Fruit fly (Drosophila melanogaster): ENCODE results near the gene mab-21.

mab-21 gene

DNA sequence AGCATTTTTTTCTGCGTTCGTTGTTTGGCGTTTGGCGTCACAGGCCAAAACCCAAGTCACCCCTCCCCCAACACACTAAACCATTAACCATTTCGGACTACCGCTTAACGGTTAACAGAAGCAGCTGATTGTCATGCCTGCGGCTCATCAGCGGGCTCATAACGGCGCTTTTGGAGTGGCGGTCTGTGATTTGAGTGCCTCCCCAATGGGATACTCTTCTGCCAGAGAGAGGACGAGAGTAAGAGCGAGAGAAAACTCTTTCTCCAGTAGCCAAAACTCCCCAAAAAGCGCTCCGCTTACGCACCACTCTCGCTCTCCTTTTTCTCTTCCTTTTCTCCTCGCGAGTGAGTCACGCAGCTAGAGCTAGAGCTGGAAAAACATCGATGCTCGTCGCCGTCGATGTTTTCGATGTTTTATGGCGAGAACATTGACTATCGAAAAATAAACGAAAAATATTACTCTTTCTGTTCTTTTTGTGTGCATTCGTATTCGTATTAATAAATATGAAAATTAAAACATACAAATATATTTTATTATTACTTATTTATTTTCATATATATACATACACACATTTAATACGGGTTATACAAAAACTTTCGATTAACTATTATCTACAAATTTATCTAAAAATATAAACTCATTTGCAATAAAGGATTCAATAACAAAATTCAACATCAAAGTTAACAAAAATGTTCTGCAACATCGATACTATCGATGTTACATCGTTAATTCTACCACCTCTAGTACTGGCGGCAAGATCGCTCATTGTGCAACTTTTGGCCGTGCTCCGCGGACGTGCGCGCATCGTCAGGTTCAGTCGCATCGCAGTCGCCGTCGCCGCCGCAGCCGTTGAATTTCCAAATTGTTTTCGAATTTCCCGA is 47.2 kb downstream of the mab-21 start, which contains the start of gene Grip (continued):
- peak in 1 of 3 experiments; percentile 72 for TF ChIP-seq lola (GFP tag; optimal IDR thresholded peaks at IDR 0.05)
- peak; percentile 63; the same call in 1 of the 3 replicates for TF ChIP-seq CG14860 (GFP tag; IDR thresholded peaks at IDR 0.05; ENCODE audit: partially characterized antibody)
- TF ChIP-seq CG17385 (GFP tag; optimal IDR thresholded peaks at IDR 0.05), result peak; percentile 19
- peak; percentile 72 for TF ChIP-seq CG12391 (tag; optimal IDR thresholded peaks at IDR 0.05)
- TF ChIP-seq CG7928 (GFP tag; optimal IDR thresholded peaks at IDR 0.05), result no peak
- TF ChIP-seq grau (tag; optimal IDR thresholded peaks at IDR 0.05), result peak; percentile 48
- TF ChIP-seq gsb (GFP tag; IDR thresholded peaks at IDR 0.05), result no peak
- TF ChIP-seq pho (GFP tag; optimal IDR thresholded peaks at IDR 0.05), result no peak
- peak; percentile 72 for TF ChIP-seq row (GFP tag; IDR thresholded peaks at IDR 0.05)
- TF ChIP-seq Scr (GFP tag; IDR thresholded peaks at IDR 0.05; ENCODE audit: partially characterized antibody), result peak; percentile 72
- no peak for TF ChIP-seq h (optimal IDR thresholded peaks at IDR 0.05)
- TF ChIP-seq gro (GFP tag; optimal IDR thresholded peaks at IDR 0.05), result no peak
- TF ChIP-seq CG10654 (GFP tag; optimal IDR thresholded peaks at IDR 0.05), result peak; percentile 29
- peak; percentile 71 for TF ChIP-seq Med (GFP tag)
- TF ChIP-seq CG16815 (GFP tag; optimal IDR thresholded peaks at IDR 0.05), result no peak
- TF ChIP-seq lov (optimal IDR thresholded peaks at IDR 0.05), result no peak
- no peak for TF ChIP-seq lov (GFP tag; IDR thresholded peaks at IDR 0.05)
- no peak for TF ChIP-seq ssp (GFP tag; IDR thresholded peaks at IDR 0.05)
- TF ChIP-seq CG11093 (GFP tag; IDR thresholded peaks at IDR 0.05), result no peak
- TF ChIP-seq CG6254 (GFP tag; optimal IDR thresholded peaks at IDR 0.05), result no peak
- 0 out of 3 replicates have a peak, but pooled peaks have one; percentile 11 for TF ChIP-seq H15 (GFP tag; IDR thresholded peaks at IDR 0.05)
- no peak for TF ChIP-seq nerfin-1 (tag; optimal IDR thresholded peaks at IDR 0.05)
- no peak for TF ChIP-seq CG43689 (GFP tag; IDR thresholded peaks at IDR 0.05)
- TF ChIP-seq CG4820 (GFP tag; optimal IDR thresholded peaks at IDR 0.05), result peak; percentile 9
- 0 out of 2 replicates have a peak, but pooled peaks have one; percentile 13 for TF ChIP-seq H2.0 (GFP tag; IDR thresholded peaks at IDR 0.05)
- peak; percentile 11 for TF ChIP-seq PHDP (tag; optimal IDR thresholded peaks at IDR 0.05)
- peak; percentile 17 for TF ChIP-seq HHEX (GFP tag; optimal IDR thresholded peaks at IDR 0.05)
- peak; percentile 18 for TF ChIP-seq ind (GFP tag; optimal IDR thresholded peaks at IDR 0.05)
- no peak for TF ChIP-seq slp2 (GFP tag; optimal IDR thresholded peaks at IDR 0.05)
- TF ChIP-seq tio (GFP tag; optimal IDR thresholded peaks at IDR 0.05), result peak; percentile 5
- 0 out of 3 replicates have a peak, but pooled peaks have one; percentile 30 for TF ChIP-seq CG7963 (GFP tag; IDR thresholded peaks at IDR 0.05; ENCODE audit: partially characterized antibody)
- TF ChIP-seq onecut (GFP tag; IDR thresholded peaks at IDR 0.05), result no peak
- no peak for TF ChIP-seq bigmax (GFP tag; optimal IDR thresholded peaks at IDR 0.05)
- peak; percentile 60 for TF ChIP-seq CG9727 (GFP tag; optimal IDR thresholded peaks at IDR 0.05)
- peak; percentile 62 for TF ChIP-seq CoRest (tag; optimal IDR thresholded peaks at IDR 0.05)
- no peak for TF ChIP-seq prd (optimal IDR thresholded peaks at IDR 0.05)
- peak; percentile 37; the same call in 1 of the 3 replicates for TF ChIP-seq prd (GFP tag; IDR thresholded peaks at IDR 0.05)
- no peak for TF ChIP-seq NC2α (GFP tag; optimal IDR thresholded peaks at IDR 0.05)
- TF ChIP-seq Drgx (GFP tag; IDR thresholded peaks at IDR 0.05), result 0 out of 2 replicates have a peak, but pooled peaks have one; percentile 6
- TF ChIP-seq CG17568 (GFP tag; optimal IDR thresholded peaks at IDR 0.05), result no peak
- TF ChIP-seq CG15479 (GFP tag; optimal IDR thresholded peaks at IDR 0.05), result peak; percentile 13
- peak; percentile 28 for TF ChIP-seq CG9437 (GFP tag; optimal IDR thresholded peaks at IDR 0.05)
- TF ChIP-seq CG11723 (GFP tag; optimal IDR thresholded peaks at IDR 0.05), result no peak
- TF ChIP-seq Ravus (GFP tag; IDR thresholded peaks at IDR 0.05), result no peak
- TF ChIP-seq CG12659 (GFP tag; optimal IDR thresholded peaks at IDR 0.05), result peak; percentile 38
- TF ChIP-seq Ada2b (GFP tag; IDR thresholded peaks at IDR 0.05), result peak; percentile 5; the same call in 1 of the 2 replicates
- TF ChIP-seq D19A (tag; optimal IDR thresholded peaks at IDR 0.05), result peak; percentile 41
- peak; percentile 53 for TF ChIP-seq CG30403 (GFP tag; optimal IDR thresholded peaks at IDR 0.05)
- peak; percentile 30 for TF ChIP-seq CG8388 (GFP tag; optimal IDR thresholded peaks at IDR 0.05)
